Worm (Caenorhabditis elegans): ENCODE data around the gene taf-9.

taf-9 gene

DNA sequence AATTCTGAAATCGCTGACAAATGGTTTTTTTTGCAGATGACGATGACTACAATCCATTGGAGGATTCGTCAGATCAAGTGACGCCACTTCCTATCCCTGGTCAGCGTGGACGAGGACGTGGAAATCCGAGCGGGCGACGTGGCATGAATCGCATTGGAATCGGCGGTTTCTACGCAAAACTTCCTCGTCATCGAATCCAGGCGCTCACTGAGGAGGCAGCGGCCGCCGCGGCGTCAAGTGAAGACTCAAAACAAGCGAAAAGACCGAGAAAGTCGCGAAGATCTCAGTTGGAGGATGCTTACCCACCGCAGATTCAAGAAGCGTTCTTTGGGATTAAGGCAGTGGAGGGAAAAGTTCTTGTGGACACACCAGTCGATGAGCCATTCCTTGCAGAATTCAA lies 24.5 kb downstream of the taf-9 start:
- TF ChIP-seq unc-62 (GFP tag; optimal IDR thresholded peaks at IDR 0.05): no peak

- no peak for TF ChIP-seq unc-62 (GFP tag; optimal IDR thresholded peaks at IDR 0.05)
Measured at ce11 chrIII:13651414-13651813, 27.3 kb downstream of the taf-9 start.

DNA sequence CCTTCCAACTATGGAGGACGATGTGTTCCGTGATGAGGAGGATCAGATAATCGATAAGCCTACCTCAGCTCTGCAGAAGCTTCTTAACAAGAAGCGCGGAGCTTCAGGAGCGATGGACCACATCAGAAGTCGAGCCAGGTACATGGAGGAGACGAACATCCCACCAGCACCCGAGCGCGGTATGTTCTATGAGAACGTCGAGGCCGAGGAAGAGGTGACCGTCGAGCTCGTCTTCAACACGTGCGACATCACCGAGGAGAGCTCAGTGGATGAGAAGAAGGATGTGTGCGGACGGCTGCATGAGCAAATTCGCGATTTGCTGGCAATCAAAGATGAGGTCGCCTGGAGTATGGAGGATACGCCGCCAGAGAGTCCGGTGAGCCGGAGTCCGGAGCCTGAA lies 27.9 kb downstream of the taf-9 start:
- TF ChIP-seq unc-62 (GFP tag; optimal IDR thresholded peaks at IDR 0.05): no peak

- no peak for TF ChIP-seq unc-62 (GFP tag; optimal IDR thresholded peaks at IDR 0.05)
Measured at ce11 chrIII:13652708-13653107, 28.6 kb downstream of the taf-9 start.

DNA sequence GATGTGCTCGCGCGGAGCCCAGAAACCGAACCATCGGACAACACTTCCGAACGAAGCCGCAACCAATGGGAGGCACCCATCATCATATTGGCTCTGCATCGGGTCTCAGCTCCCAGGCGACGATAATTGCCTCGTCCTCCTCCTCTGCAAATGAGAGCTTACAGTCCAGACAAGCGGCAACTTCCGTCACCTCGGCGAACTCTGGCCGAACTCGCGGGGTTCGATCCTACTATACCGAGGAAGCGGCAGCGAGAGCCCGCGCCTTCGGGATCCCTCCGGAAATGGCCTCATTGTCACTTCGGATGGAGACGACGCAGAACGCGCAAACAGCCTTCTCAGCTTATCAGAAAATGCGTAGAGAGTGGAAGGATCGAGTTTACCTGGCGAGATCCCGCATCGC lies 30.9 kb downstream of the taf-9 start:
- no peak for TF ChIP-seq unc-62 (GFP tag; optimal IDR thresholded peaks at IDR 0.05)

- TF ChIP-seq unc-62 (GFP tag; optimal IDR thresholded peaks at IDR 0.05): no peak
Measured at ce11 chrIII:13656680-13657079, 32.6 kb downstream of the taf-9 start.

ce11 chrIII:13657975-13658374 lies 33.9 kb downstream of the taf-9 start:
- TF ChIP-seq unc-62 (GFP tag; optimal IDR thresholded peaks at IDR 0.05): no peak

DNA sequence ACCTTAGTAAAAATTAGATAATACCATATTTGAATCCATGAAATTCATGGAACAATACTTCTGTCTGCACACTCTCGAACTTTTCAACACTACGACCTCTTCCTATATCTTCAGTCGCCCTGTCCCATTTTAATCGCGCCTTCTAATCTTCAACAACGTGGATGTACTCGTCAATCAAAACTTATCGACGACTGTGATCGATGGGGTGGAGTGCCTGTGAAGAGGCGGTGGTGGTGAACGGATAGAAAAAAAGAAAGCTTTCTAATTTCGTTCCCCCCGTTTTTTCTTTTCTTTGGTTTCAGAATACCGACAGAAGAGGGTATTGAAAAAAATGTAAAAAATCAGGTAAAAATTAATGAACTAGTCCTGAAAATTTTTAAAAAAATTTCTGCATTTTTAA lies 35.0 kb downstream of the taf-9 start:
- TF ChIP-seq unc-62 (GFP tag; optimal IDR thresholded peaks at IDR 0.05): no peak

DNA sequence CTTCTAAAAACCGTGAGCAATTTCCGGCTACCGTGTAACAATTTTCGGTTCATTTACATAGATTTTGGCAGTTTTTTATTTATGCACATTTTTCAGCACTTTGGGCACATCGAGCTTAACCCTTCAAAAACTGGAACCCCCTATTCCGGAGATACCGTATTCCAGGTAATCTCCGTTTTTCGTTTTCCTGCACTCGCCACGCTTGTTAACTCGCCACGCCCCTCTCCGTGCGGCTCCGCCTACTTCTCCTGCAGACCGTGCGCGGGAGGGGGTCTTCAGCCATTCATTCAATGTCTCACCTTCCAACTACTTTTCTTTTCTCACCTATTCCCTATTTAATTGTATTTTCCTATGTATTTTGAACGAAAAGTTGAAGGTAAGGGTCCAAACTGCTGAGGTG lies 36.0 kb downstream of the taf-9 start:
- no peak for TF ChIP-seq unc-62 (GFP tag; optimal IDR thresholded peaks at IDR 0.05)

DNA sequence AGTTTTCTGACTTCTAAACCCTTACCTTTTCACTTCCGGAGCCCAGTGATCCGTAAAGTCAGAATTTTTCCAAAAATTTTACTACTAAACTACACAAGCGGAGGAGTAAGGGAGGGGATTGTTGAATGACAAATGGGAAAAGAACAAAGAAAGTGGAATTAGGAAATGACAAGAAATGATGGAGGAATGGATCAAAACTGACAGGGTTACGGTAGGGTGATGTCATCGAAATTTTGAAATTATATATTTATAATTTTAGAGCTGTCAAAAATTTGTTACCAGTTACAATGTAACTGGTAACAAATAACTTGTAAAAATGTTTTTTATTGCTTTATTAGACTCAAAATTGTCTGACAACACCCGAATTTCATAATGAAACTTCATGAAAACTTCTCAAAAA lies 42.3 kb downstream of the taf-9 start:
- TF ChIP-seq unc-62 (GFP tag; optimal IDR thresholded peaks at IDR 0.05): no peak

DNA sequence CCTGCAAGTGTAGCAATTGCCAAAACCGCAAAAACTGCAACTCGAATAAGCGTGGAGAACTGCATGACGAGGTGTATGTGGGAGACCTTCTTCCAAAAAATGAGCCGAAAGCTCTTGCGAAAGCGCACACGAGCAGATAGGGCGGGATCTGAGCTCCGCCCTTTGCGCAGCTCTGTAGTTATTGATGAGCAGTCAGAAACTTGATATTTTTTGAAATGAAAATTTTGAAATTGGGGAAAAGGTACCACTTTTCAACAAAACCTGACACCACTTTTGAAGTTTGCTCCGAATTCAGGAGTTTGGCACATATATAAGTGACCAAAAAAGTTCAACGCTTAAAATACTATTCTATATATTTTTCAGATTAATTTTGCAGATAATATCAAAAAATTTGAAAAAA lies 43.7 kb downstream of the taf-9 start, which contains the start of gene flp-15:
TSS of gene flp-15 (minus strand) at position 101 of the 400 bp plus-strand sequence.
- no peak for TF ChIP-seq unc-62 (GFP tag; optimal IDR thresholded peaks at IDR 0.05)

ce11 chrIII:13669519-13669918 lies 45.4 kb downstream of the taf-9 start:
- no peak for TF ChIP-seq unc-62 (GFP tag; optimal IDR thresholded peaks at IDR 0.05)

ce11 chrIII:13672654-13673330 lies 48.7 kb downstream of the taf-9 start, which contains the start of gene aqp-11:
Gene aqp-11, plus strand, starts transcription at chrIII:13673280.
- no peak for TF ChIP-seq unc-62 (GFP tag; optimal IDR thresholded peaks at IDR 0.05)

Data from whole organism, dauer.